Fruit fly (Drosophila melanogaster): ENCODE measurements around the gene CG14102.

CG14102 gene

dm6 chr3L:19813075-19813903 lies 12.2 kb upstream of the CG14102 start, which contains the start of gene Cyp305a1:
TSS of gene Cyp305a1 (minus strand) at chr3L:19813339.
- TF ChIP-seq CG7368 (GFP tag; optimal IDR thresholded peaks at IDR 0.05): no peak
- TF ChIP-seq salr (GFP tag; optimal IDR thresholded peaks at IDR 0.05): no peak
- TF ChIP-seq CG10631 (GFP tag; optimal IDR thresholded peaks at IDR 0.05): no peak
- TF ChIP-seq fkh (GFP tag; optimal IDR thresholded peaks at IDR 0.05): peak; percentile 82
- no peak for TF ChIP-seq CG6276 (GFP tag; optimal IDR thresholded peaks at IDR 0.05)
- no peak for TF ChIP-seq vri (GFP tag; optimal IDR thresholded peaks at IDR 0.05)

dm6 chr3L:19812491-19812890 lies 11.4 kb upstream of the CG14102 start:
- TF ChIP-seq CG6854 (GFP tag; optimal IDR thresholded peaks at IDR 0.05) (no peak), CG8632 (GFP tag; optimal IDR thresholded peaks at IDR 0.05) (no peak), CG8319 (GFP tag; optimal IDR thresholded peaks at IDR 0.05) (no peak), CG10631 (GFP tag; optimal IDR thresholded peaks at IDR 0.05) (no peak), CG6808 (GFP tag; optimal IDR thresholded peaks at IDR 0.05) (no peak), OdsH (GFP tag; optimal IDR thresholded peaks at IDR 0.05) (no peak), pdm3 (GFP tag; optimal IDR thresholded peaks at IDR 0.05) (no peak), ss (GFP tag; optimal IDR thresholded peaks at IDR 0.05) (no peak), achi (GFP tag; optimal IDR thresholded peaks at IDR 0.05) (no peak), CG11902 (GFP tag; optimal IDR thresholded peaks at IDR 0.05) (no peak)

- no peak for TF ChIP-seq CG4318 (GFP tag; optimal IDR thresholded peaks at IDR 0.05)
- TF ChIP-seq svp (GFP tag): no peak
- TF ChIP-seq Ets96B (tag; optimal IDR thresholded peaks at IDR 0.05): no peak
- TF ChIP-seq Sox102F (GFP tag; optimal IDR thresholded peaks at IDR 0.05): no peak
- TF ChIP-seq CG7368 (GFP tag; optimal IDR thresholded peaks at IDR 0.05): no peak
- TF ChIP-seq CG8632 (GFP tag; optimal IDR thresholded peaks at IDR 0.05): no peak
- TF ChIP-seq dac (GFP tag; optimal IDR thresholded peaks at IDR 0.05): no peak
- no peak for TF ChIP-seq Hr39 (GFP tag; optimal IDR thresholded peaks at IDR 0.05)
- no peak for TF ChIP-seq topi (GFP tag; optimal IDR thresholded peaks at IDR 0.05)
- TF ChIP-seq Hr4 (GFP tag; optimal IDR thresholded peaks at IDR 0.05): no peak
- TF ChIP-seq Sox14 (GFP tag; optimal IDR thresholded peaks at IDR 0.05): no peak
- TF ChIP-seq acj6 (GFP tag; optimal IDR thresholded peaks at IDR 0.05): no peak
These were observed 6.4 kb upstream of the CG14102 start for dm6 chr3L:19807521-19807920.

dm6 chr3L:19807103-19807502 lies 6.0 kb upstream of the CG14102 start, which contains the start of the genes CG14104 and Kap-alpha1:
TSS of gene CG14104 (minus strand) at chr3L:19807199.
TSS of gene Kap-alpha1 (plus strand) at chr3L:19807232.
- no peak for TF ChIP-seq acj6 (GFP tag; optimal IDR thresholded peaks at IDR 0.05)
- peak; percentile 4 for TF ChIP-seq esn (GFP tag; optimal IDR thresholded peaks at IDR 0.05)
- TF ChIP-seq CG6854 (GFP tag; optimal IDR thresholded peaks at IDR 0.05): peak; percentile 23

dm6 chr3L:19805895-19806294 lies 4.8 kb upstream of the CG14102 start, which contains the start of gene CG34116:
TSS of gene CG34116 (minus strand) at chr3L:19806036.
- TF ChIP-seq CG31627 (GFP tag; optimal IDR thresholded peaks at IDR 0.05): no peak
- TF ChIP-seq CG6163 (GFP tag; IDR thresholded peaks at IDR 0.05): no peak

dm6 chr3L:19804908-19805307 lies 3.8 kb upstream of the CG14102 start, which contains the start of the genes TORIP and Ccdc58:
TSS of gene TORIP (minus strand) at chr3L:19805080.
TSS of gene Ccdc58 (plus strand) at chr3L:19805181.
- TF ChIP-seq lz (GFP tag; optimal IDR thresholded peaks at IDR 0.05): no peak
- TF ChIP-seq CG1621 (tag; optimal IDR thresholded peaks at IDR 0.05): no peak
- no peak for TF ChIP-seq eg (GFP tag; IDR thresholded peaks at IDR 0.05)
- no peak for TF ChIP-seq Hr4 (GFP tag; optimal IDR thresholded peaks at IDR 0.05)
- TF ChIP-seq Eip75B (GFP tag; optimal IDR thresholded peaks at IDR 0.05): no peak
- no peak for TF ChIP-seq OdsH (GFP tag; optimal IDR thresholded peaks at IDR 0.05)
- TF ChIP-seq Eip78C (GFP tag): no peak
- no peak for TF ChIP-seq CG6808 (GFP tag; optimal IDR thresholded peaks at IDR 0.05)
- TF ChIP-seq CG4318 (GFP tag; optimal IDR thresholded peaks at IDR 0.05): no peak
- no peak for TF ChIP-seq svp (GFP tag)
- no peak for TF ChIP-seq CG7368 (GFP tag; optimal IDR thresholded peaks at IDR 0.05)
- no peak for TF ChIP-seq acj6 (GFP tag; optimal IDR thresholded peaks at IDR 0.05)

All from whole organism, prepupa.